Worm (Caenorhabditis elegans) whole organism, young adult: ENCODE measurements around the gene snet-1.

ENCODE experiments used
- B0261.1 ChIP-seq: sonication (generic microtip); optimal IDR thresholded peaks from 2 replicates; lab custom pipeline; 2016; ENCODE audit warnings: mild to moderate bottlenecking, missing genetic modification characterization, moderate library complexity, missing compliant biosample characterization
- C06A6.2 ChIP-seq: fragments of 200-800 bp; sonication (Bioruptor generic); conservative IDR thresholded peaks from 2 replicates; pipeline ENCODE4 v1.3.6; 2022; ENCODE audit warnings: missing genetic modification characterization, missing compliant biosample characterization
- D2030.7 ChIP-seq: fragments of 200-800 bp; sonication (Bioruptor generic); IDR thresholded peaks from 2 replicates; pipeline ENCODE4 v1.3.6; 2022; ENCODE audit warnings: missing genetic modification reagents, missing genetic modification characterization, missing compliant biosample characterization
- F10E7.11 ChIP-seq: sonication (generic microtip); optimal IDR thresholded peaks from 2 replicates; lab custom pipeline; 2017; ENCODE audit warnings: mild to moderate bottlenecking, missing genetic modification characterization, moderate library complexity, missing compliant biosample characterization
- F39B2.1 ChIP-seq: fragments of 200-800 bp; sonication (Bioruptor generic); IDR thresholded peaks from 2 replicates; pipeline ENCODE4 v1.3.6; 2022; ENCODE audit warnings: missing genetic modification reagents, missing genetic modification characterization, missing compliant biosample characterization
- F55B11.4 ChIP-seq: sonication (generic microtip); optimal IDR thresholded peaks from 2 replicates; lab custom pipeline; 2016; ENCODE audit warnings: missing compliant biosample characterization, missing genetic modification characterization, borderline replicate concordance; ENCODE audit not compliant: insufficient read depth
- F57C9.4 ChIP-seq: sonication (generic microtip); optimal IDR thresholded peaks from 2 replicates; lab custom pipeline; 2017; ENCODE audit warnings: mild to moderate bottlenecking, missing genetic modification characterization, missing compliant biosample characterization
- T26A5.8 ChIP-seq: sonication (generic microtip); optimal IDR thresholded peaks from 2 replicates; lab custom pipeline; 2016; ENCODE audit warnings: missing genetic modification characterization, missing compliant biosample characterization
- Y53G8AR.9 ChIP-seq: fragments of 200-800 bp; sonication (Bioruptor generic); conservative IDR thresholded peaks from 2 replicates; pipeline ENCODE4 v1.3.6; 2022; ENCODE audit warnings: missing genetic modification reagents, missing genetic modification characterization, missing compliant biosample characterization
- Y95B8A.8 ChIP-seq: fragments of 200-800 bp; sonication (Bioruptor generic); IDR thresholded peaks from 2 replicates; pipeline ENCODE4 v1.3.6; 2022; ENCODE audit warnings: missing genetic modification reagents, missing genetic modification characterization, missing compliant biosample characterization
- aptf-2 ChIP-seq: fragments of 200-800 bp; sonication (Bioruptor generic); conservative IDR thresholded peaks from 2 replicates; pipeline ENCODE4 v1.3.6; 2022; ENCODE audit warnings: missing genetic modification reagents, missing genetic modification characterization, missing compliant biosample characterization
- atf-7 ChIP-seq: sonication (generic microtip); optimal IDR thresholded peaks from 2 replicates; lab custom pipeline; 2017; ENCODE audit warnings: mild to moderate bottlenecking, missing genetic modification characterization, missing compliant biosample characterization
- attf-3 ChIP-seq: fragments of 200-800 bp; sonication (Bioruptor generic); conservative IDR thresholded peaks from 2 replicates; pipeline ENCODE4 v1.3.6; 2022; ENCODE audit warnings: missing genetic modification reagents, missing genetic modification characterization, missing compliant biosample characterization
- attf-5 ChIP-seq: fragments of 200-800 bp; sonication (Bioruptor generic); optimal IDR thresholded peaks from 2 replicates; lab custom pipeline; 2018; ENCODE audit warnings: mild to moderate bottlenecking, missing genetic modification characterization, missing compliant biosample characterization
- bed-2 ChIP-seq: fragments of 200-800 bp; sonication (Bioruptor generic); IDR thresholded peaks from 2 replicates; pipeline ENCODE4 v1.3.6; 2022; ENCODE audit warnings: missing genetic modification reagents, missing genetic modification characterization, missing compliant biosample characterization
- ccch-3 ChIP-seq: fragments of 200-800 bp; sonication (Bioruptor generic); optimal IDR thresholded peaks from 2 replicates; lab custom pipeline; 2018; ENCODE audit warnings: mild to moderate bottlenecking, missing genetic modification characterization, missing compliant biosample characterization
- ceh-100 ChIP-seq: fragments of 200-800 bp; sonication (Bioruptor generic); IDR thresholded peaks from 2 replicates; pipeline ENCODE4 v1.3.6; 2022; ENCODE audit warnings: missing genetic modification reagents, missing genetic modification characterization, missing compliant biosample characterization
- ceh-79 ChIP-seq: sonication (generic microtip); optimal IDR thresholded peaks from 2 replicates; lab custom pipeline; 2017; ENCODE audit warnings: mild to moderate bottlenecking, missing genetic modification characterization, missing compliant biosample characterization
- ets-4 ChIP-seq: fragments of 200-800 bp; sonication (Bioruptor generic); optimal IDR thresholded peaks from 2 replicates; lab custom pipeline; 2018; ENCODE audit warnings: mild to moderate bottlenecking, missing genetic modification characterization, missing compliant biosample characterization
- let-607 ChIP-seq, 2 experiments: fragments of 200-800 bp in 1 of 2; sonication (Bioruptor generic) in 1 of 2; sonication (generic microtip) in 1 of 2; optimal IDR thresholded peaks; 2 replicates each; lab custom pipeline; 2016 to 2018; ENCODE audit warnings: mild to moderate bottlenecking in 2 of 2, missing compliant biosample characterization in 2 of 2, missing genetic modification characterization in 2 of 2, moderate library complexity in 2 of 2, missing genotype in 1 of 2
- lin-26 ChIP-seq: fragments of 200-800 bp; sonication (Bioruptor generic); IDR thresholded peaks from 2 replicates; pipeline ENCODE4 v1.3.6; 2022; ENCODE audit warnings: missing genetic modification reagents, missing genetic modification characterization, missing compliant biosample characterization
- lin-40 ChIP-seq: sonication (generic microtip); optimal IDR thresholded peaks from 2 replicates; lab custom pipeline; 2016; ENCODE audit warnings: missing genetic modification characterization, mild to moderate bottlenecking, missing compliant biosample characterization, missing genotype, missing genetic modification reagents
- lsl-1 ChIP-seq: fragments of 200-800 bp; sonication (Bioruptor generic); optimal IDR thresholded peaks from 2 replicates; lab custom pipeline; 2018; ENCODE audit warnings: mild to moderate bottlenecking, missing genetic modification characterization, moderate library complexity, missing compliant biosample characterization
- madf-6 ChIP-seq: fragments of 200-800 bp; sonication (Bioruptor generic); IDR thresholded peaks from 2 replicates; pipeline ENCODE4 v1.3.6; 2022; ENCODE audit warnings: missing genetic modification reagents, missing genetic modification characterization, missing compliant biosample characterization
- madf-8 ChIP-seq: fragments of 200-800 bp; sonication (Bioruptor generic); conservative IDR thresholded peaks from 2 replicates; pipeline ENCODE4 v1.3.6; 2022; ENCODE audit warnings: missing genetic modification reagents, missing genetic modification characterization, missing compliant biosample characterization
- mel-28 ChIP-seq: sonication (generic microtip); optimal IDR thresholded peaks from 2 replicates; lab custom pipeline; 2016; ENCODE audit warnings: borderline replicate concordance, mild to moderate bottlenecking, missing genetic modification characterization, missing compliant biosample characterization
- mes-4 ChIP-seq: sonication (generic microtip); optimal IDR thresholded peaks from 2 replicates; lab custom pipeline; 2016; ENCODE audit warnings: missing genotype, missing genetic modification characterization, missing compliant biosample characterization
- nfya-1 ChIP-seq: sonication (generic microtip); optimal IDR thresholded peaks from 2 replicates; lab custom pipeline; 2017; ENCODE audit warnings: antibody characterized with exemption, missing compliant biosample characterization, missing genetic modification characterization, borderline replicate concordance; ENCODE audit not compliant: insufficient read depth
- nhr-120 ChIP-seq: fragments of 200-800 bp; sonication (Bioruptor generic); IDR thresholded peaks from 2 replicates; pipeline ENCODE4 v1.3.6; 2022; ENCODE audit warnings: missing genetic modification characterization, missing compliant biosample characterization
- nhr-179 ChIP-seq: sonication (generic microtip); optimal IDR thresholded peaks from 2 replicates; lab custom pipeline; 2016; ENCODE audit warnings: mild to moderate bottlenecking, missing genetic modification characterization, missing compliant biosample characterization
- repo-1 ChIP-seq: sonication (generic microtip); optimal IDR thresholded peaks from 2 replicates; lab custom pipeline; 2017; ENCODE audit warnings: mild to moderate bottlenecking, missing genetic modification characterization, missing compliant biosample characterization
- sdz-38 ChIP-seq: sonication (generic microtip); optimal IDR thresholded peaks from 2 replicates; lab custom pipeline; 2016; ENCODE audit warnings: missing genotype, missing genetic modification characterization, missing compliant biosample characterization
- snpc-1.3 ChIP-seq: sonication (generic microtip); optimal IDR thresholded peaks from 2 replicates; lab custom pipeline; 2017; ENCODE audit warnings: missing genetic modification characterization, mild to moderate bottlenecking, missing compliant biosample characterization, antibody characterized with exemption, moderate library complexity, missing genotype, missing genetic modification reagents; ENCODE audit not compliant: insufficient read depth
- snpc-3.4 ChIP-seq: sonication (generic microtip); optimal IDR thresholded peaks from 2 replicates; lab custom pipeline; 2017; ENCODE audit warnings: missing genetic modification characterization, mild to moderate bottlenecking, missing compliant biosample characterization, antibody characterized with exemption, moderate library complexity, missing genotype, missing genetic modification reagents
- snpc-4 ChIP-seq, 5 experiments: fragments of 150-350 bp in 1 of 5; sonication (generic microtip) in 4 of 5; optimal IDR thresholded peaks; 2 replicates each; lab custom pipeline; 2014 to 2018; ENCODE audit warnings: missing genetic modification characterization in 5 of 5, missing biosample characterization in 3 of 5, antibody characterized with exemption in 2 of 5, mild to moderate bottlenecking in 2 of 5, missing compliant biosample characterization in 2 of 5, missing genotype in 2 of 5, moderate library complexity in 2 of 5, missing genetic modification reagents in 1 of 5
- somi-1 ChIP-seq: fragments of 200-800 bp; sonication (Bioruptor generic); optimal IDR thresholded peaks from 2 replicates; lab custom pipeline; 2018; ENCODE audit warnings: mild to moderate bottlenecking, missing genetic modification characterization, missing compliant biosample characterization
- tlf-1 ChIP-seq: fragments of 200-800 bp; sonication (Bioruptor generic); optimal IDR thresholded peaks from 2 replicates; lab custom pipeline; 2018; ENCODE audit warnings: mild to moderate bottlenecking, missing genetic modification characterization, missing compliant biosample characterization
- unc-130 ChIP-seq: sonication (generic microtip); optimal IDR thresholded peaks from 2 replicates; lab custom pipeline; 2016; ENCODE audit warnings: missing genetic modification reagents, missing genetic modification characterization, missing compliant biosample characterization
- zfh-2 ChIP-seq: fragments of 200-800 bp; sonication (Bioruptor generic); conservative IDR thresholded peaks from 2 replicates; pipeline ENCODE4 v1.3.6; 2022; ENCODE audit warnings: missing genetic modification reagents, missing genetic modification characterization, missing compliant biosample characterization
- zim-3 ChIP-seq: sonication (generic microtip); optimal IDR thresholded peaks from 2 replicates; lab custom pipeline; 2017; ENCODE audit warnings: mild to moderate bottlenecking, missing genetic modification characterization, moderate library complexity, missing compliant biosample characterization
- ztf-18 ChIP-seq: sonication (generic microtip); optimal IDR thresholded peaks from 2 replicates; lab custom pipeline; 2016; ENCODE audit warnings: missing genotype, mild to moderate bottlenecking, missing genetic modification characterization, missing compliant biosample characterization
- ztf-22 ChIP-seq: fragments of 200-800 bp; sonication (Bioruptor generic); optimal IDR thresholded peaks from 2 replicates; lab custom pipeline; 2018; ENCODE audit warnings: mild to moderate bottlenecking, missing genetic modification characterization, moderate library complexity, missing compliant biosample characterization
- ztf-25 ChIP-seq: fragments of 200-800 bp; sonication (Bioruptor generic); IDR thresholded peaks from 2 replicates; pipeline ENCODE4 v1.3.6; 2022; ENCODE audit warnings: missing genetic modification reagents, missing genetic modification characterization, missing compliant biosample characterization
- ztf-26 ChIP-seq: sonication (generic microtip); optimal IDR thresholded peaks from 2 replicates; lab custom pipeline; 2017; ENCODE audit warnings: missing genetic modification characterization, missing compliant biosample characterization
- ztf-3 ChIP-seq: fragments of 200-800 bp; sonication (Bioruptor generic); optimal IDR thresholded peaks from 2 replicates; lab custom pipeline; 2018; ENCODE audit warnings: mild to moderate bottlenecking, missing genetic modification characterization, missing compliant biosample characterization
- ztf-6 ChIP-seq: fragments of 200-800 bp; sonication (Bioruptor generic); IDR thresholded peaks from 2 replicates; pipeline ENCODE4 v1.3.6; 2022; ENCODE audit warnings: missing genetic modification reagents, missing genetic modification characterization, missing compliant biosample characterization

Gene snet-1

ce11 chrX:3697623-3698022, 28.9 kb upstream of the snet-1 start:
- TF ChIP-seq ceh-79 (tag; lab: Kevin White, UChicago) (peak; percentile 16), lin-26 (peak; percentile 94), ets-4 (GFP tag; lab: Kevin White, UChicago) (no peak), aptf-2 (GFP tag; lab: Robert Waterston, UW) (peak; percentile 57; the same call in 1 of the 2 replicates), ztf-3 (GFP tag; lab: Kevin White, UChicago) (no peak), zim-3 (tag; lab: Kevin White, UChicago) (peak; percentile 65), Y95B8A.8 (GFP tag; lab: Robert Waterston, UW) (no peak), Y53G8AR.9 (GFP tag; lab: Robert Waterston, UW) (no peak), nhr-120 (GFP tag; lab: Robert Waterston, UW) (no peak), ztf-6 (GFP tag; lab: Robert Waterston, UW) (no peak; the same call in 1 of the 2 replicates), repo-1 (tag; lab: Kevin White, UChicago) (peak; percentile 54), lin-40 (tag; lab: Kevin White, UChicago) (peak; percentile 74), unc-130 (GFP tag; lab: Kevin White, UChicago) (peak; percentile 50), atf-7 (tag; lab: Kevin White, UChicago) (peak; percentile 14), F57C9.4 (tag; lab: Kevin White, UChicago) (peak; percentile 10), ceh-100 (peak; percentile 51; the same call in 1 of the 2 replicates), C06A6.2 (GFP tag; lab: Robert Waterston, UW) (peak; percentile 68; the same call in 1 of the 2 replicates), zfh-2 (0 out of 2 replicates have a peak, but pooled peaks have one; percentile 6), let-607 (tag; optimal IDR thresholded peaks at IDR 0.05; lab: Kevin White, UChicago) (peak; percentile 35 to 48), tlf-1 (GFP tag; lab: Kevin White, UChicago) (peak; percentile 46), snpc-4 (GFP tag; optimal IDR thresholded peaks at IDR 0.05; lab: Kevin White, UChicago) (peak; percentile 67), snpc-4 (tag; optimal IDR thresholded peaks at IDR 0.05; lab: Kevin White, UChicago) (peak in 2 of 4 experiments; percentile 49 to 84), madf-8 (0 out of 2 replicates have a peak, but pooled peaks have one; percentile 27), mes-4 (peak; percentile 48), mel-28 (peak; percentile 53), B0261.1 (tag; lab: Kevin White, UChicago) (peak; percentile 98), F10E7.11 (tag; lab: Kevin White, UChicago) (peak; percentile 25), ztf-22 (GFP tag; lab: Kevin White, UChicago) (peak; percentile 18), ccch-3 (GFP tag; lab: Kevin White, UChicago) (no peak), somi-1 (GFP tag; lab: Kevin White, UChicago) (peak; percentile 76), ztf-26 (tag; lab: Kevin White, UChicago) (peak; percentile 62), T26A5.8 (tag; lab: Kevin White, UChicago) (peak; percentile 58), snpc-1.3 (tag; lab: Kevin White, UChicago) (peak; percentile 80), lsl-1 (GFP tag; lab: Kevin White, UChicago) (peak; percentile 13), nhr-179 (peak; percentile 10), D2030.7 (GFP tag; lab: Robert Waterston, UW) (peak; percentile 64), ztf-18 (peak; percentile 74), nfya-1 (tag; lab: Kevin White, UChicago) (no peak), ztf-25 (GFP tag; lab: Robert Waterston, UW) (0 out of 2 replicates have a peak, but pooled peaks have one; percentile 73), attf-5 (GFP tag; lab: Kevin White, UChicago) (peak; percentile 71), sdz-38 (no peak), F55B11.4 (tag; lab: Kevin White, UChicago) (no peak), madf-6 (GFP tag; lab: Robert Waterston, UW) (peak; percentile 49; the same call in 1 of the 2 replicates), bed-2 (GFP tag; lab: Robert Waterston, UW) (no peak), attf-3 (0 out of 2 replicates have a peak, but pooled peaks have one; percentile 47), F39B2.1 (GFP tag; lab: Robert Waterston, UW) (no peak), snpc-3.4 (tag; lab: Kevin White, UChicago) (peak; percentile 77)
